Fruit fly (Drosophila melanogaster): Measurements from ENCODE around the gene BBS5.

The BBS5 gene

dm6 chr3R:4813172-4813716, 2.9 kb upstream of the BBS5 start (continued):
- TF ChIP-seq trem (tag; optimal IDR thresholded peaks at IDR 0.05), result peak; percentile 46
- peak; percentile 11; the same call in 1 of the 2 replicates for TF ChIP-seq Adf1 (GFP tag; IDR thresholded peaks at IDR 0.05)
- 0 out of 2 replicates have a peak, but pooled peaks have one; percentile 48 for TF ChIP-seq ato (GFP tag; IDR thresholded peaks at IDR 0.05; ENCODE audit: partially characterized antibody)
- TF ChIP-seq CG18599 (GFP tag; optimal IDR thresholded peaks at IDR 0.05), result peak; percentile 50
- TF ChIP-seq zen2 (GFP tag; IDR thresholded peaks at IDR 0.05; ENCODE audit: partially characterized antibody), result no peak
- peak; percentile 68 for TF ChIP-seq twi (tag; optimal IDR thresholded peaks at IDR 0.05)
- TF ChIP-seq nom (GFP tag; optimal IDR thresholded peaks at IDR 0.05), result peak; percentile 70
- peak; percentile 62 for TF ChIP-seq Hmr (GFP tag; optimal IDR thresholded peaks at IDR 0.05)
- TF ChIP-seq mam (GFP tag; optimal IDR thresholded peaks at IDR 0.05), result no peak
- TF ChIP-seq Aef1 (GFP tag; IDR thresholded peaks at IDR 0.05), result peak; percentile 67; the same call in 2 of the 3 replicates
- TF ChIP-seq oc (tag; optimal IDR thresholded peaks at IDR 0.05), result peak; percentile 66
- TF ChIP-seq CG12071 (GFP tag; optimal IDR thresholded peaks at IDR 0.05), result no peak
- TF ChIP-seq fd64A (GFP tag; optimal IDR thresholded peaks at IDR 0.05), result peak; percentile 83
- no peak for TF ChIP-seq CG10462 (GFP tag; optimal IDR thresholded peaks at IDR 0.05)
- peak; percentile 78 for TF ChIP-seq CG1529 (GFP tag; optimal IDR thresholded peaks at IDR 0.05)
- peak; percentile 80 for TF ChIP-seq Xrp1 (GFP tag; IDR thresholded peaks at IDR 0.05)
- peak; percentile 63; the same call in 2 of the 3 replicates for TF ChIP-seq dysf (GFP tag; IDR thresholded peaks at IDR 0.05)
- TF ChIP-seq Fer3 (tag; optimal IDR thresholded peaks at IDR 0.05), result peak; percentile 50
- TF ChIP-seq CG10979 (tag; optimal IDR thresholded peaks at IDR 0.05), result peak; percentile 49
- peak; percentile 71 for TF ChIP-seq CG4360 (GFP tag; IDR thresholded peaks at IDR 0.05)
- peak; percentile 86 for TF ChIP-seq ATbp (GFP tag; optimal IDR thresholded peaks at IDR 0.05)
- TF ChIP-seq MESR4 (GFP tag; optimal IDR thresholded peaks at IDR 0.05), result peak; percentile 77
- peak; percentile 91 for TF ChIP-seq CG17802 (tag; optimal IDR thresholded peaks at IDR 0.05)
- TF ChIP-seq cwo (GFP tag; optimal IDR thresholded peaks at IDR 0.05), result no peak
- TF ChIP-seq Oaz (GFP tag; IDR thresholded peaks at IDR 0.05), result peak; percentile 19; the same call in 1 of the 2 replicates
- peak; percentile 12 for TF ChIP-seq HLH54F (GFP tag; optimal IDR thresholded peaks at IDR 0.05)
- peak; percentile 36 for TF ChIP-seq ERR (GFP tag; optimal IDR thresholded peaks at IDR 0.05)
- TF ChIP-seq CG17359 (tag; optimal IDR thresholded peaks at IDR 0.05), result peak; percentile 70
- TF ChIP-seq HLH3B (GFP tag; IDR thresholded peaks at IDR 0.05), result peak; percentile 39; the same call in 1 of the 2 replicates
- TF ChIP-seq CG15601 (tag; optimal IDR thresholded peaks at IDR 0.05), result peak; percentile 91
- peak; percentile 45 for TF ChIP-seq en (GFP tag; optimal IDR thresholded peaks at IDR 0.05)
- peak; percentile 64 for TF ChIP-seq Ets65A (GFP tag)
- no peak for TF ChIP-seq CG7928 (GFP tag; optimal IDR thresholded peaks at IDR 0.05)
- TF ChIP-seq org-1 (GFP tag; optimal IDR thresholded peaks at IDR 0.05), result no peak
- peak; percentile 92 for TF ChIP-seq row (GFP tag; IDR thresholded peaks at IDR 0.05)
- peak; percentile 55 for TF ChIP-seq CG18764 (GFP tag; optimal IDR thresholded peaks at IDR 0.05)
- no peak for TF ChIP-seq CG3726 (GFP tag; IDR thresholded peaks at IDR 0.05)
- TF ChIP-seq Doc3 (GFP tag; IDR thresholded peaks at IDR 0.05; ENCODE audit: partially characterized antibody), result peak; percentile 50; the same call in 1 of the 3 replicates
- TF ChIP-seq CG8290 (GFP tag; optimal IDR thresholded peaks at IDR 0.05), result peak; percentile 56
- peak; percentile 70 to 89 for TF ChIP-seq CG8290 (tag; optimal IDR thresholded peaks at IDR 0.05)
- peak; percentile 58 for TF ChIP-seq Hand (GFP tag; optimal IDR thresholded peaks at IDR 0.05)
- TF ChIP-seq CG18476 (GFP tag; optimal IDR thresholded peaks at IDR 0.05), result no peak
- peak; percentile 82 for TF ChIP-seq CG11456 (GFP tag; IDR thresholded peaks at IDR 0.05)
- TF ChIP-seq btn (GFP tag; optimal IDR thresholded peaks at IDR 0.05), result no peak
- peak; percentile 92 for TF ChIP-seq CG17568 (GFP tag; optimal IDR thresholded peaks at IDR 0.05)
- peak in 1 of 2 experiments; percentile 45 for TF ChIP-seq Hr78 (GFP tag; optimal IDR thresholded peaks at IDR 0.05)
- TF ChIP-seq Fer1 (GFP tag; optimal IDR thresholded peaks at IDR 0.05), result peak; percentile 78
- TF ChIP-seq odd (GFP tag; optimal IDR thresholded peaks at IDR 0.05), result peak; percentile 81
- no peak for TF ChIP-seq slp2 (GFP tag; optimal IDR thresholded peaks at IDR 0.05)
